Worm (Caenorhabditis elegans) whole organism, L3 larva: ENCODE data around the gene F35D2.2.

Experiments used
- R02D3.7 ChIP-seq: fragments of 150-350 bp; optimal IDR thresholded peaks from 2 replicates; lab custom pipeline; 2014; ENCODE audit warnings: missing biosample characterization, missing genetic modification characterization
- elt-3 ChIP-seq, 3 experiments: fragments of 150-350 bp in 1 of 3; sonication (generic microtip) in 2 of 3; optimal IDR thresholded peaks; 2 replicates in 2 of 3; 4 replicates in 1 of 3; lab custom pipeline; 2014 to 2017; ENCODE audit warnings: missing biosample characterization in 3 of 3, missing genetic modification characterization in 3 of 3
- lin-39 ChIP-seq: fragments of 150-350 bp; optimal IDR thresholded peaks from 2 replicates; lab custom pipeline; 2018; ENCODE audit warnings: missing biosample characterization, missing genetic modification reagents, missing genetic modification characterization
- mdl-1 ChIP-seq: fragments of 150-350 bp; optimal IDR thresholded peaks from 2 replicates; lab custom pipeline; 2014; ENCODE audit warnings: missing biosample characterization, missing genetic modification characterization
- nhr-28 ChIP-seq: fragments of 150-350 bp; optimal IDR thresholded peaks from 2 replicates; lab custom pipeline; 2014; ENCODE audit warnings: missing biosample characterization, missing genetic modification characterization
- nhr-67 ChIP-seq: fragments of 150-350 bp; optimal IDR thresholded peaks from 2 replicates; lab custom pipeline; 2014; ENCODE audit warnings: missing biosample characterization, missing genetic modification characterization
- nhr-76 ChIP-seq: fragments of 150-350 bp; sonication (generic microtip); optimal IDR thresholded peaks from 5 replicates; lab custom pipeline; 2014; ENCODE audit warnings: missing biosample characterization, missing genetic modification characterization
- skn-1 ChIP-seq: fragments of 150-350 bp; optimal IDR thresholded peaks from 2 replicates; lab custom pipeline; 2014; ENCODE audit warnings: missing biosample characterization, missing genetic modification characterization
- snpc-4 ChIP-seq: fragments of 150-350 bp; optimal IDR thresholded peaks from 2 replicates; lab custom pipeline; 2014; ENCODE audit warnings: missing biosample characterization, missing genetic modification characterization
- unc-39 ChIP-seq: sonication (generic microtip); optimal IDR thresholded peaks from 4 replicates; lab custom pipeline; 2017; ENCODE audit warnings: missing biosample characterization, missing genetic modification characterization
- ztf-11 ChIP-seq: fragments of 150-350 bp; optimal IDR thresholded peaks from 2 replicates; lab custom pipeline; 2014; ENCODE audit warnings: missing biosample characterization, missing genetic modification characterization

ce11 chrII:7561494-7561893, 12.7 kb upstream of the F35D2.2 start, which contains the start of the genes ZK1290.11 and ZK1290.1:
- TF ChIP-seq ztf-11 (tag; lab: Kevin White, UChicago) (no peak), mdl-1 (no peak), elt-3 (tag; optimal IDR thresholded peaks at IDR 0.05; lab: Kevin White, UChicago) (no peak), unc-39 (tag; lab: Kevin White, UChicago) (no peak), lin-39 (tag; lab: Kevin White, UChicago) (no peak), skn-1 (tag; lab: Kevin White, UChicago) (no peak), nhr-76 (tag; lab: Kevin White, UChicago) (no peak), nhr-67 (tag; lab: Kevin White, UChicago) (no peak), snpc-4 (tag; lab: Kevin White, UChicago) (no peak), nhr-28 (tag; lab: Kevin White, UChicago) (no peak), R02D3.7 (tag; lab: Kevin White, UChicago) (no peak)
